Fruit fly (Drosophila melanogaster): ENCODE data around the gene CG9630.

- TF ChIP-seq rn (GFP tag; IDR thresholded peaks at IDR 0.05) (no peak), CG17806 (tag; optimal IDR thresholded peaks at IDR 0.05) (no peak)
Measured at dm6 chr3R:8306927-8307261, 37.2 kb upstream of the CG9630 start.
